Fruit fly (Drosophila melanogaster): Measurements from ENCODE around the gene Rop.

Gene Rop

dm6 chr3L:4122185-4122767 is 16.5 kb downstream of the Rop start, which contains the start of gene Chd64:
Chd64 (minus strand) TSS chr3L:4122388.
- TF ChIP-seq Nf-YB (GFP tag; optimal IDR thresholded peaks at IDR 0.05) (peak; percentile 42), dysf (GFP tag; IDR thresholded peaks at IDR 0.05) (peak; percentile 38; the same call in 1 of the 3 replicates), her (GFP tag; optimal IDR thresholded peaks at IDR 0.05) (peak; percentile 12), BtbVII (GFP tag; optimal IDR thresholded peaks at IDR 0.05) (peak; percentile 89), CG6654 (GFP tag; optimal IDR thresholded peaks at IDR 0.05) (no peak), pho (GFP tag; optimal IDR thresholded peaks at IDR 0.05) (peak; percentile 35), CG17802 (tag; optimal IDR thresholded peaks at IDR 0.05) (no peak), Usf (GFP tag; optimal IDR thresholded peaks at IDR 0.05) (no peak), CG4617 (GFP tag; optimal IDR thresholded peaks at IDR 0.05; ENCODE audit: borderline replicate concordance) (no peak), CG17359 (tag; optimal IDR thresholded peaks at IDR 0.05) (peak; percentile 47), odd (GFP tag; optimal IDR thresholded peaks at IDR 0.05) (no peak), gsb-n (tag; optimal IDR thresholded peaks at IDR 0.05) (no peak), Bdp1 (GFP tag; optimal IDR thresholded peaks at IDR 0.05) (no peak), Mrtf (GFP tag; IDR thresholded peaks at IDR 0.05) (0 out of 3 replicates have a peak, but pooled peaks have one; percentile 18), Ets97D (GFP tag; optimal IDR thresholded peaks at IDR 0.05) (peak; percentile 24), CG4820 (GFP tag; optimal IDR thresholded peaks at IDR 0.05) (no peak), dpn (GFP tag; optimal IDR thresholded peaks at IDR 0.05) (peak; percentile 25 to 57), CG17912 (GFP tag; optimal IDR thresholded peaks at IDR 0.05) (peak; percentile 17), CG16815 (GFP tag; optimal IDR thresholded peaks at IDR 0.05) (no peak), CG7372 (GFP tag; IDR thresholded peaks at IDR 0.05) (no peak), E2f1 (GFP tag; IDR thresholded peaks at IDR 0.05) (peak; percentile 25; the same call in 1 of the 2 replicates), da (GFP tag; optimal IDR thresholded peaks at IDR 0.05) (no peak), CG18599 (GFP tag; optimal IDR thresholded peaks at IDR 0.05) (peak; percentile 82), Oli (tag; optimal IDR thresholded peaks at IDR 0.05) (no peak), CG30020 (tag; optimal IDR thresholded peaks at IDR 0.05) (no peak), CG9817 (tag; optimal IDR thresholded peaks at IDR 0.05) (no peak), Stat92E (GFP tag; optimal IDR thresholded peaks at IDR 0.05) (peak in 1 of 3 experiments; percentile 4), CG2129 (GFP tag; IDR thresholded peaks at IDR 0.05; ENCODE audit: partially characterized antibody) (no peak), ftz-f1 (GFP tag; optimal IDR thresholded peaks at IDR 0.05) (peak; percentile 43), D19B (GFP tag; optimal IDR thresholded peaks at IDR 0.05) (no peak), hbn (GFP tag; IDR thresholded peaks at IDR 0.05; ENCODE audit: partially characterized antibody) (peak; percentile 48; the same call in 1 of the 2 replicates), CkIIα-i1 (GFP tag; IDR thresholded peaks at IDR 0.05) (no peak), bigmax (GFP tag; optimal IDR thresholded peaks at IDR 0.05) (no peak), grn (GFP tag; optimal IDR thresholded peaks at IDR 0.05) (peak; percentile 75), HHEX (GFP tag; optimal IDR thresholded peaks at IDR 0.05) (peak; percentile 50), pzg (GFP tag; optimal IDR thresholded peaks at IDR 0.05) (peak; percentile 52), pfk (GFP tag; optimal IDR thresholded peaks at IDR 0.05) (peak; percentile 62), CG31365 (tag; optimal IDR thresholded peaks at IDR 0.05) (no peak), CG9797 (GFP tag; optimal IDR thresholded peaks at IDR 0.05) (no peak), Six4 (GFP tag; optimal IDR thresholded peaks at IDR 0.05) (no peak), Antp (GFP tag; optimal IDR thresholded peaks at IDR 0.05) (peak; percentile 3), Bgb (GFP tag; IDR thresholded peaks at IDR 0.05; ENCODE audit: partially characterized antibody) (peak; percentile 62; the same call in 1 of the 2 replicates), CG17385 (GFP tag; optimal IDR thresholded peaks at IDR 0.05) (peak; percentile 52), Rfx (GFP tag; IDR thresholded peaks at IDR 0.05) (peak; percentile 58), CG12219 (GFP tag; optimal IDR thresholded peaks at IDR 0.05) (peak; percentile 55), Atf-2 (GFP tag; optimal IDR thresholded peaks at IDR 0.05) (no peak), CG6175 (GFP tag; IDR thresholded peaks at IDR 0.05) (no peak), CG7839 (tag; optimal IDR thresholded peaks at IDR 0.05) (no peak), ERR (GFP tag; optimal IDR thresholded peaks at IDR 0.05) (no peak)
